Worm (Caenorhabditis elegans) whole organism, young adult: Measurements from ENCODE around the gene sru-21.

Experiments
- C17E4.6 ChIP-seq: fragments of 200-800 bp; sonication (Bioruptor generic); IDR thresholded peaks from 2 replicates; pipeline ENCODE4 v1.3.6; 2022; ENCODE audit warnings: missing genetic modification reagents, missing genetic modification characterization, missing compliant biosample characterization
- F49E8.2 ChIP-seq: sonication (generic microtip); optimal IDR thresholded peaks from 3 replicates; lab custom pipeline; 2017; ENCODE audit warnings: missing genetic modification characterization, mild to moderate bottlenecking, missing compliant biosample characterization, antibody characterized with exemption, moderate library complexity; ENCODE audit not compliant: insufficient read depth
- K12H6.12 ChIP-seq: fragments of 200-800 bp; sonication (Bioruptor generic); optimal IDR thresholded peaks from 2 replicates; lab custom pipeline; 2018; ENCODE audit warnings: mild to moderate bottlenecking, missing genetic modification characterization, missing compliant biosample characterization
- Y67H2A.10 ChIP-seq: fragments of 200-800 bp; sonication (Bioruptor generic); conservative IDR thresholded peaks from 2 replicates; pipeline ENCODE4 v1.3.6; 2022; ENCODE audit warnings: missing genetic modification reagents, missing genetic modification characterization, missing compliant biosample characterization
- Y95B8A.8 ChIP-seq: fragments of 200-800 bp; sonication (Bioruptor generic); IDR thresholded peaks from 2 replicates; pipeline ENCODE4 v1.3.6; 2022; ENCODE audit warnings: missing genetic modification reagents, missing genetic modification characterization, missing compliant biosample characterization
- ama-1 ChIP-seq, 3 experiments: fragments of 150-350 bp in 1 of 3; sonication (generic microtip) in 2 of 3; optimal IDR thresholded peaks; 2 replicates each; lab custom pipeline; 2014 to 2018; ENCODE audit warnings: missing biosample characterization in 2 of 3, missing genetic modification characterization in 2 of 3, missing genetic modification reagents in 2 of 3
- attf-6 ChIP-seq: fragments of 200-800 bp; sonication (Bioruptor generic); IDR thresholded peaks from 2 replicates; pipeline ENCODE4 v1.3.6; 2022; ENCODE audit warnings: missing genetic modification reagents, missing genetic modification characterization, missing compliant biosample characterization
- let-526 ChIP-seq: fragments of 200-800 bp; sonication (Bioruptor generic); IDR thresholded peaks from 2 replicates; pipeline ENCODE4 v1.3.6; 2022; ENCODE audit warnings: missing genetic modification reagents, missing genetic modification characterization, missing compliant biosample characterization
- madf-3 ChIP-seq: fragments of 200-800 bp; sonication (Bioruptor generic); IDR thresholded peaks from 2 replicates; pipeline ENCODE4 v1.3.6; 2022; ENCODE audit warnings: missing genetic modification reagents, missing genetic modification characterization, missing compliant biosample characterization
- unc-62 ChIP-seq: fragments of 150-350 bp; optimal IDR thresholded peaks from 2 replicates; lab custom pipeline; 2014; ENCODE audit warnings: missing biosample characterization, missing genetic modification reagents, missing genetic modification characterization

- TF ChIP-seq let-526 (GFP tag; lab: Robert Waterston, UW) (no peak), K12H6.12 (no peak), F49E8.2 (tag; lab: Kevin White, UChicago) (no peak), attf-6 (GFP tag; lab: Robert Waterston, UW) (no peak), C17E4.6 (GFP tag; lab: Robert Waterston, UW) (no peak), ama-1 (optimal IDR thresholded peaks at IDR 0.05; lab: Kevin White, UChicago) (no peak), ama-1 (GFP tag; optimal IDR thresholded peaks at IDR 0.05; lab: Kevin White, UChicago) (no peak), unc-62 (GFP tag; lab: Kevin White, UChicago) (no peak), Y95B8A.8 (no peak), Y67H2A.10 (GFP tag; lab: Robert Waterston, UW) (no peak), madf-3 (GFP tag; lab: Robert Waterston, UW) (no peak)
Measured at ce11 chrIV:13584646-13585045, 41.9 kb upstream of the sru-21 start, which contains the start of gene sru-11.
